Worm (Caenorhabditis elegans) whole organism, early embryonic: ENCODE results near the gene pho-8.

Experiments
- B0310.2 ChIP-seq: sonication (generic microtip); optimal IDR thresholded peaks from 2 replicates; lab custom pipeline; 2016; ENCODE audit warnings: mild to moderate bottlenecking, missing genetic modification characterization, missing compliant biosample characterization
- F13C5.2 ChIP-seq: sonication (generic microtip); optimal IDR thresholded peaks from 2 replicates; lab custom pipeline; 2017; ENCODE audit warnings: mild to moderate bottlenecking, missing genetic modification characterization, inconsistent platforms, missing compliant biosample characterization
- aly-1 ChIP-seq: sonication (generic microtip); optimal IDR thresholded peaks from 2 replicates; lab custom pipeline; 2016; ENCODE audit warnings: missing genetic modification characterization, missing compliant biosample characterization
- ama-1 ChIP-seq: fragments of 150-350 bp; optimal IDR thresholded peaks from 2 replicates; lab custom pipeline; 2014
- ceh-13 ChIP-seq: fragments of 200-800 bp; sonication (Bioruptor generic); optimal IDR thresholded peaks from 2 replicates; lab custom pipeline; 2018; ENCODE audit warnings: mild to moderate bottlenecking, missing genetic modification characterization, missing compliant biosample characterization
- ceh-36 ChIP-seq: sonication (generic microtip); optimal IDR thresholded peaks from 2 replicates; lab custom pipeline; 2016; ENCODE audit warnings: missing genetic modification characterization, inconsistent platforms, missing compliant biosample characterization
- flt-1 ChIP-seq: fragments of 200-800 bp; sonication (Bioruptor generic); IDR thresholded peaks from 2 replicates; pipeline ENCODE4 v1.3.6; 2022; ENCODE audit warnings: missing genetic modification characterization, missing compliant biosample characterization
- hmbx-1 ChIP-seq: sonication (generic microtip); optimal IDR thresholded peaks from 2 replicates; lab custom pipeline; 2016; ENCODE audit warnings: mild to moderate bottlenecking, missing genetic modification characterization, missing compliant biosample characterization
- hnd-1 ChIP-seq: sonication (generic microtip); optimal IDR thresholded peaks from 2 replicates; lab custom pipeline; 2016; ENCODE audit warnings: missing genetic modification characterization, missing compliant biosample characterization
- scrt-1 ChIP-seq: fragments of 200-800 bp; sonication (Bioruptor generic); IDR thresholded peaks from 2 replicates; pipeline ENCODE4 v1.3.6; 2022; ENCODE audit warnings: missing genetic modification characterization, missing compliant biosample characterization
- sea-1 ChIP-seq: fragments of 200-800 bp; sonication (Bioruptor generic); conservative IDR thresholded peaks from 2 replicates; pipeline ENCODE4 v1.3.6; 2022; ENCODE audit warnings: missing genetic modification characterization, missing compliant biosample characterization
- tbx-37 ChIP-seq: fragments of 200-800 bp; sonication (Bioruptor generic); conservative IDR thresholded peaks from 2 replicates; pipeline ENCODE4 v1.3.6; 2022; ENCODE audit warnings: missing genetic modification reagents, missing genetic modification characterization, missing compliant biosample characterization
- tra-4 ChIP-seq: sonication (generic microtip); optimal IDR thresholded peaks from 2 replicates; lab custom pipeline; 2017; ENCODE audit warnings: missing genetic modification characterization, missing compliant biosample characterization

DNA sequence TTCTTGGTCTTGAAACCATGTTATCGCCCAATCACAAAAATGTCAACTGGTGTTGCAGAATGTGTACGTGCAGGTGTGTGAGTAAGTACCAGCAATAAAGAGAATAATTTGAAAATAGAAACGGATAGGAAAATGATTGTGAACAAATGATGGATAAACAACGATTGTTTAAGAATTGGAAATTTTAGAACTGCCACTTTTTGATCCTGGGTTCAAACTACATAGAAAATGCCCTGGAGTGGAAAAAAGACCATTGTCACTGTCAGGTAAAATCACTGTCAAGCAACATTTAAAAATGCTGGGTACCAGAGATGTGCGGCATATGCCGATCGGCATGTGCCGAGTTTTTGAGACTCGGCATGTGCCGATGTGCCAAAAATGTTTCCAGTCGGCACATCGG is 49.8 kb downstream of the pho-8 start:
- TF ChIP-seq ama-1 (lab: Kevin White, UChicago) (no peak), ceh-13 (no peak), aly-1 (tag; lab: Kevin White, UChicago) (no peak), hnd-1 (no peak), tbx-37 (no peak), ceh-36 (no peak), tra-4 (tag; lab: Kevin White, UChicago) (no peak), B0310.2 (tag; lab: Kevin White, UChicago) (no peak), F13C5.2 (tag; lab: Kevin White, UChicago) (no peak), flt-1 (GFP tag; lab: Robert Waterston, UW) (no peak), hmbx-1 (tag; lab: Kevin White, UChicago) (no peak), scrt-1 (GFP tag; lab: Robert Waterston, UW) (no peak), sea-1 (no peak)
